Worm (Caenorhabditis elegans) whole organism, L4/young adult: Measurements from ENCODE around the gene C03H5.9.

Experiments used
- W03F9.2 ChIP-seq: fragments of 150-350 bp; optimal IDR thresholded peaks from 2 replicates; lab custom pipeline; 2014; ENCODE audit warnings: missing biosample characterization, missing genetic modification characterization
- dao-5 ChIP-seq: sonication (generic microtip); optimal IDR thresholded peaks from 2 replicates; lab custom pipeline; 2016; ENCODE audit warnings: missing genotype, missing genetic modification characterization, moderate library complexity, missing compliant biosample characterization
- him-1 ChIP-seq: sonication (generic microtip); optimal IDR thresholded peaks from 2 replicates; lab custom pipeline; 2016; ENCODE audit warnings: missing genotype, missing genetic modification reagents, missing genetic modification characterization, missing compliant biosample characterization

- no peak for TF ChIP-seq dao-5 (tag; lab: Kevin White, UChicago)
- no peak for TF ChIP-seq him-1 (tag; lab: Kevin White, UChicago)
- TF ChIP-seq W03F9.2 (tag; lab: Kevin White, UChicago) = no peak
Observed at ce11 chrII:423086-423485, 44.6 kb downstream of the C03H5.9 start, which contains the start of gene C24H12.8.
